Fruit fly (Drosophila melanogaster) whole organism, pupa: ENCODE data around the gene CG12084.

Source experiments
- CG10348 ChIP-seq: fragments of 200-800 bp; sonication (Bioruptor generic); IDR thresholded peaks from 2 replicates; pipeline ENCODE4 v1.3.6; 2022; ENCODE audit warnings: missing biosample characterization, missing genetic modification characterization
- CG12605 ChIP-seq: fragments of 200-800 bp; sonication (Bioruptor generic); IDR thresholded peaks from 2 replicates; pipeline ENCODE4 v1.3.6; 2022; ENCODE audit warnings: missing biosample characterization, missing genetic modification characterization
- CG13204 ChIP-seq: fragments of 200-800 bp; sonication (Bioruptor generic); optimal IDR thresholded peaks from 2 replicates; lab custom pipeline; 2018; ENCODE audit warnings: missing biosample characterization, mild to moderate bottlenecking, missing genetic modification characterization, moderate library complexity
- CG14655 ChIP-seq: fragments of 200-800 bp; sonication (Bioruptor generic); optimal IDR thresholded peaks from 3 replicates; lab custom pipeline; 2017; ENCODE audit warnings: mild to moderate bottlenecking, missing biosample characterization, missing genetic modification reagents, missing genetic modification characterization
- CG15710 ChIP-seq: fragments of 200-800 bp; sonication (Bioruptor generic); optimal IDR thresholded peaks from 2 replicates; lab custom pipeline; 2018; ENCODE audit warnings: missing biosample characterization, mild to moderate bottlenecking, missing genetic modification characterization, moderate library complexity
- CG17806 ChIP-seq: fragments of 200-800 bp; sonication (Bioruptor generic); optimal IDR thresholded peaks from 2 replicates; lab custom pipeline; 2018; ENCODE audit warnings: missing biosample characterization, mild to moderate bottlenecking, missing genetic modification characterization, moderate library complexity
- CG32121 ChIP-seq: fragments of 200-800 bp; sonication (Bioruptor generic); IDR thresholded peaks from 2 replicates; pipeline ENCODE4 v1.3.6; 2022; ENCODE audit warnings: missing biosample characterization, missing genetic modification characterization
- CG34367 ChIP-seq: fragments of 200-800 bp; sonication (Bioruptor generic); optimal IDR thresholded peaks from 2 replicates; lab custom pipeline; 2018; ENCODE audit warnings: missing biosample characterization, mild to moderate bottlenecking, missing genetic modification characterization
- CG4496 ChIP-seq: fragments of 200-800 bp; sonication (Bioruptor generic); IDR thresholded peaks from 3 replicates; pipeline ENCODE4 v1.3.6; 2022; ENCODE audit warnings: missing biosample characterization, missing genetic modification characterization
- CG8159 ChIP-seq: fragments of 200-800 bp; sonication (Bioruptor generic); optimal IDR thresholded peaks from 3 replicates; lab custom pipeline; 2018; ENCODE audit warnings: missing biosample characterization, mild to moderate bottlenecking, missing genetic modification characterization, moderate library complexity
- CG8301 ChIP-seq: fragments of 200-800 bp; sonication (Bioruptor generic); optimal IDR thresholded peaks from 2 replicates; lab custom pipeline; 2018; ENCODE audit warnings: missing biosample characterization, mild to moderate bottlenecking, missing genetic modification characterization
- CG9948 ChIP-seq: fragments of 200-800 bp; sonication (Bioruptor generic); optimal IDR thresholded peaks from 2 replicates; lab custom pipeline; 2018; ENCODE audit warnings: missing biosample characterization, mild to moderate bottlenecking, missing genetic modification characterization, moderate library complexity
- D1 ChIP-seq: fragments of 200-800 bp; sonication (Bioruptor generic); optimal IDR thresholded peaks from 2 replicates; lab custom pipeline; 2018; ENCODE audit warnings: missing biosample characterization, mild to moderate bottlenecking, missing genetic modification characterization, moderate library complexity
- EcR ChIP-seq: fragments of 200-800 bp; sonication (Bioruptor generic); optimal IDR thresholded peaks from 3 replicates; lab custom pipeline; 2019; ENCODE audit warnings: missing biosample characterization, missing genetic modification characterization, mild to moderate bottlenecking, moderate library complexity, missing genetic modification reagents
- Ets98B ChIP-seq: fragments of 200-800 bp; sonication (Bioruptor generic); IDR thresholded peaks from 2 replicates; pipeline ENCODE4 v1.3.6; 2022; ENCODE audit warnings: missing biosample characterization, missing genetic modification characterization
- Pif1A ChIP-seq: fragments of 200-800 bp; sonication (Bioruptor generic); optimal IDR thresholded peaks from 3 replicates; lab custom pipeline; 2016; ENCODE audit warnings: missing biosample characterization, missing genetic modification characterization
- Pif1B ChIP-seq: fragments of 200-800 bp; sonication (Bioruptor generic); optimal IDR thresholded peaks from 3 replicates; lab custom pipeline; 2016; ENCODE audit warnings: missing biosample characterization, missing genetic modification characterization
- Snoo ChIP-seq: fragments of 200-800 bp; sonication (Bioruptor generic); optimal IDR thresholded peaks from 3 replicates; lab custom pipeline; 2017; ENCODE audit warnings: missing biosample characterization, mild to moderate bottlenecking, missing genetic modification characterization, inconsistent platforms
- fd96Ca ChIP-seq: fragments of 200-800 bp; sonication (Bioruptor generic); IDR thresholded peaks from 3 replicates; pipeline ENCODE4 v1.3.6; 2022; ENCODE audit warnings: missing biosample characterization, missing genetic modification characterization
- gl ChIP-seq: fragments of 200-800 bp; sonication (Bioruptor generic); optimal IDR thresholded peaks from 2 replicates; lab custom pipeline; 2018; ENCODE audit warnings: missing biosample characterization, mild to moderate bottlenecking, missing genetic modification characterization
- rn ChIP-seq: fragments of 200-800 bp; sonication (Bioruptor generic); IDR thresholded peaks from 2 replicates; pipeline ENCODE4 v1.3.6; 2022; ENCODE audit warnings: missing biosample characterization, missing genetic modification characterization

CG12084 gene

DNA sequence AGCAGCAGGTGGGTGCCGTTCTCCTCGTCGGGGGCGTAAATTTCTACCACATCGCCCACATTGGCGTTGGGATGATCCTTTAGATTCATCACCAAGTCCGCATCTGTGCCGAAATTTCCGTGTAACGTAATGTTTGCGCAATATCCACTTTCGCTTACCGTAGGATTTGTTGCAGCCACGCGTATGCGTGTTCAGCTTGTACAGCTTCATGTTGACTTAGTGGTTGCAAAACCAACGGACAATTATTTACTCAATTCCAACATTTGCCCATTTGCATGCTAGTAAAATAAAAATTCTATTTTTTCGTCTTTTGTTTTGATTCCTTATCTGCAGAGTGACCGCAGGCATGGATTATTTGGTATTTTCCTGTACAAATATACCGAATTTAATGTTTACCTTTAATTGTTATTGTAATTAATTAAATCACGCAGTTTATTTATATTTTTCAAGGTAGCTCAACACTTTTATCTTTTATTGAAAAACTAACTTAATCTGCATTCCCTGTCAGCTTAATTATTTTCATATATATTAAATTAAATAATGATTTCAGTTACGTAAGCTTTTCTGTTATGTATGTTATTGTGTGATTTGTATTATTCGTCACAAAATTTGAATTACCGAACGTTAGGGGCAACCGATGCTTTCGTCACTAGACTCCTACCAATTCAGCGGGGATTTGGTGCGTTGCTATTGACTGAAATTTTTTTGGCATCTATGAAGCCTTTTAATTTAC is 37.4 kb upstream of the CG12084 start, which contains the start of gene Iml1:
Gene Iml1, minus strand, starts transcription at position 336 of the 733 bp plus-strand sequence.
- no peak for TF ChIP-seq CG9948 (tag; lab: Kevin White, UChicago)
- TF ChIP-seq gl (tag; lab: Kevin White, UChicago) = no peak
- no peak for TF ChIP-seq CG14655
- TF ChIP-seq CG32121 (GFP tag; lab: Robert Waterston, UW) = peak; percentile 50; the same call in 1 of the 2 replicates
- peak; percentile 44; the same call in 1 of the 3 replicates for TF ChIP-seq CG4496 (GFP tag; lab: Robert Waterston, UW)
- no peak for TF ChIP-seq fd96Ca (GFP tag; lab: Robert Waterston, UW)
- no peak for TF ChIP-seq CG17806 (tag; lab: Kevin White, UChicago)
- no peak for TF ChIP-seq Snoo (tag; lab: Kevin White, UChicago)
- peak; percentile 38; the same call in 1 of the 2 replicates for TF ChIP-seq Ets98B

DNA sequence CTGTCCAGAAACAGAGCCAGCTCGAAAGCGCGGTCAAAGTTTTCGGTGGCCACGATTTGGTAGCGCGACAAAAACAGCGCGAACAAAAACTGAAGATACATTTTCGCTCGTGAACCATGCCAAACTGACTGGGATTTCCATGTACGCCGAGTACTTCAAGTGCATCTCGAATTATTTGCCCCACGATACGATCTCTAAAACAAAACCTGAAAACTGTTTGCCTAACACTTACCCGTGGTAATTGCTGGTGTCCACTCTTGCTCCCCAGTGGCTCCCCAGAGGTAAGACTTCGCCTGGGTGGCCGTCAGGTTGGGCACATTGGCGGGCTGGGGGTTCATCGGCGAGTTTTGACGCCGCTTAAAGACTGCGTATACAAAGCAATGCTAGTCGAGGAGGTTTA is 34.7 kb upstream of the CG12084 start, which contains the start of gene Ir62a:
Gene Ir62a, minus strand, starts transcription at position 101 of the 400 bp plus-strand sequence.
- TF ChIP-seq CG15710 (tag; lab: Kevin White, UChicago) = no peak
- TF ChIP-seq CG8159 (tag; lab: Kevin White, UChicago) = no peak
- TF ChIP-seq gl (tag; lab: Kevin White, UChicago) = no peak

DNA sequence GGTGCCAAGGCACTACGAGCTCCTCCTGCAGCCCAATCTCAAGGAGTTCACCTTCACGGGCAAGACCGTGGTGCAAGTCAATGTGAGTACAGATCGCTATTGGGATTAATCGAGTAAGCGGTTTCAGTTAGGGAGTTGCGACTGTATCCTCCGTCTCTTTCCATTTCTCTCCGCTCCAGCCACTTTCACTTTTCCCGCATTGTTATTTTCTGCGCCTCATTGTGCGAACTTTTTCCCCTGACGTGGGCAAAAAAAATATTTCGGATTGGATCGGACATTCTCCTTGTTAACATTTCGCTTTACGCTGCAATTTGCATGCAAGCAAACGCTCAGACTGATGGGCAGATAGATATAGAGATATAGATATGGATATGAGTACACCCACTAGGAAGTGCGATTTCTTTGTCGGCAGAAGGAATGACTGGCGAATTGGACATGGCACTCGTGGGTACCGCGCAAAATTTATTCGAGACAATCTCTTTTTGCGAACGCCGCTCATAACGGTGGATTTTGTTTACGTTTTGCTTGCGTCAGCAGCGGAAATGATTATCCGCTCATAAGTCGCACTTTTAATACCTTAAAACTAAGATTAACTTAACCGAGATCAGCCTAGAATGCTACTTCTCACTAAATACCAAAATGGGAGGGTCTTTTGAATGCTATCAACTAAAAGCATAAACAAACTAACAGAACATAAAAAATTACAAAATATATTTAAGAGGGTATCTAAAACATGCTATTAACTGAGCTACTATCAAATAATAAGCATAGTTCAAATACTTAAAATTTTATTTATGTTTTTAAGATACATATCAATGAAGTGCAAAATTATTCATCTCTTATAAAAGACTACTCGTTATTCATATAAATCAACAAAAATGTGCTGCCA is 22.5 kb upstream of the CG12084 start:
- TF ChIP-seq Pif1B (GFP tag; lab: Kevin White, UChicago) (no peak), CG4496 (GFP tag; lab: Robert Waterston, UW) (0 out of 3 replicates have a peak, but pooled peaks have one; percentile 10)
- TF ChIP-seq, all 21 proteins: peak for 1

DNA sequence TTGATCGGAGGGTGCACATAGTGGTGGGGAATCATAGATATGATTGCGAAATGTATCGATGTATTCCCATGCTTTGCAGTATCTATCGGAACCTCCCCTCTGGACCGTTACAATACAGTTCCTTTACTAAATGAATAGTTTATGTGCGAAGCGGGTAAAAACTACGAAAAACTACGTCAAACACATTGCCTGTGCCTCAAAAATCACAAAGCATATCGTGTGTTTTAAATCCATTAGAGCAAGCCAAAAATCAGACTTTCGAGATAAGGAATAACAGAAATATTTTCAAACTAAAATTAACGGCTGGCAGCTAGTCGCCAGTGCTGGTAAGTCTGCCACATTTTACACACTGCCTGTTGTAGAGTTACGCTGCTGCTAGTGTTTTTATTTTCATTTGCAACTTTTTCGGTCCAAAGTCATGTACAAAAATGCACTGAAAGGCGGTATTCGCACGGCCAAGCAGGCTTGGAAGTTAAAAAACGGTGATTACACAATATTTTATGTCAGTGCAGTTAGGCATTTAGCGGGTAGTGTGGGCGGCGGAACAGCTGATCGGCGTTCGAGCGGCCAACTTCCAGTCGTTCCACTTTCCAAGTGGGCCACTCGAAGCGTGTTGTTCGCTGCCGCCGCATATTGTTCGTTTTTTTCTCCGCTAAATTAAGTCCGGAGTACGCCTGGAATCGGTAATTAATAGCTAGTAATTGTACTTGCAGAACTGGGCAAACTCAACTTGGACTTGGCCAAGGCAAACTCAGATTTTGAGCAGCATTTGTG is 21.0 kb upstream of the CG12084 start:
- peak; percentile 16 for TF ChIP-seq CG9948 (tag; lab: Kevin White, UChicago)
- peak; percentile 47 for TF ChIP-seq CG12605 (GFP tag; lab: Robert Waterston, UW)
- peak; percentile 53 for TF ChIP-seq CG17806 (tag; lab: Kevin White, UChicago)
- peak; percentile 72 for TF ChIP-seq CG32121 (GFP tag; lab: Robert Waterston, UW)
- peak; percentile 57 for TF ChIP-seq rn (GFP tag; lab: Robert Waterston, UW)
- TF ChIP-seq CG8159 (tag; lab: Kevin White, UChicago) = peak; percentile 41
- peak; percentile 38 for TF ChIP-seq CG15710 (tag; lab: Kevin White, UChicago)
- TF ChIP-seq Pif1A (GFP tag; lab: Kevin White, UChicago) = no peak
- no peak for TF ChIP-seq D1 (tag; lab: Kevin White, UChicago)
- peak; percentile 40 for TF ChIP-seq CG8301
- peak; percentile 72 for TF ChIP-seq Ets98B
- TF ChIP-seq gl (tag; lab: Kevin White, UChicago) = no peak
- peak; percentile 12 for TF ChIP-seq CG34367 (tag; lab: Kevin White, UChicago)
- peak; percentile 88 for TF ChIP-seq CG4496 (GFP tag; lab: Robert Waterston, UW)
- peak; percentile 75 for TF ChIP-seq Pif1B (GFP tag; lab: Kevin White, UChicago)
- TF ChIP-seq EcR (GFP tag; lab: Kevin White, UChicago) = no peak
- TF ChIP-seq Snoo (tag; lab: Kevin White, UChicago) = peak; percentile 52
- TF ChIP-seq CG10348 (GFP tag; lab: Robert Waterston, UW) = no peak
- TF ChIP-seq CG14655 = peak; percentile 39
- peak; percentile 79 for TF ChIP-seq fd96Ca (GFP tag; lab: Robert Waterston, UW)
- no peak for TF ChIP-seq CG13204 (GFP tag; lab: Kevin White, UChicago)

DNA sequence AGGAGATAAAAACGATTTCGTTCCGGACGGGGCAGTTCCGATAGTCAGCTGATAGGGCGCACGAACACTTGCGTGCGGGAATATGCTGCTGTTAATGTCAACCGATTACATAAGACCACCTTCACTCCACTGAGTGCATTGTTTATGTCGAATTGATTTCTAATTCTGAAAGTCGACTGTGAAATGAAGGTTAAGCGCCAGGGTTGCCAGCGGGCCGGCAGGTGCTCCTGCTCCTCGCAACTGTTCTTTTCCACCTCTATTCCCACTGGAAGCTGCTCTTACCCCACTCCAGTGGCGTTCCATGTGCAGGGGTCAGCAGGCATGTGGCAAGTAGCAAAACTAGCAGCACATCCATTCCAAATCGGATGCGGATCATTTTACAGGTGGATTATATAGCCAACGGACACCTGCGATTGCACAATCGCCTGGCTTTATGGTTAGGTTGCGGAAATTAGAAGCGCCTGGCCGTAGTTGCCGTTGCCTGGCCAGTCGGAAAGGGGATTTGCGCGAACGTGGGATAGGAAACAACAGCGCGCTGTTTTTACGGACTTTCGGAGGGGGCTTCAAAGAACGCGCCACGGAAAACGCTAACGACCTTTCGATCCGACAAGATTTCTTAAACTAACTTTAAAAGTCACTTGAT is 20.3 kb upstream of the CG12084 start, which contains the start of gene cue:
Gene cue, minus strand, starts transcription at position 641 of the 643 bp plus-strand sequence.
- no peak for TF ChIP-seq Ets98B
- no peak for TF ChIP-seq gl (tag; lab: Kevin White, UChicago)
- no peak for TF ChIP-seq CG12605 (GFP tag; lab: Robert Waterston, UW)
- no peak for TF ChIP-seq CG13204 (GFP tag; lab: Kevin White, UChicago)
- TF ChIP-seq D1 (tag; lab: Kevin White, UChicago) = no peak
- TF ChIP-seq Snoo (tag; lab: Kevin White, UChicago) = no peak
- no peak for TF ChIP-seq CG15710 (tag; lab: Kevin White, UChicago)
- TF ChIP-seq Pif1A (GFP tag; lab: Kevin White, UChicago) = no peak
- TF ChIP-seq CG4496 (GFP tag; lab: Robert Waterston, UW) = no peak
- TF ChIP-seq CG17806 (tag; lab: Kevin White, UChicago) = no peak
- TF ChIP-seq fd96Ca (GFP tag; lab: Robert Waterston, UW) = no peak
- no peak for TF ChIP-seq CG9948 (tag; lab: Kevin White, UChicago)
- TF ChIP-seq CG8159 (tag; lab: Kevin White, UChicago) = no peak
- TF ChIP-seq Pif1B (GFP tag; lab: Kevin White, UChicago) = no peak
- no peak for TF ChIP-seq EcR (GFP tag; lab: Kevin White, UChicago)
- TF ChIP-seq rn (GFP tag; lab: Robert Waterston, UW) = no peak
